Worm (Caenorhabditis elegans): ENCODE data around the gene his-3.

DNA sequence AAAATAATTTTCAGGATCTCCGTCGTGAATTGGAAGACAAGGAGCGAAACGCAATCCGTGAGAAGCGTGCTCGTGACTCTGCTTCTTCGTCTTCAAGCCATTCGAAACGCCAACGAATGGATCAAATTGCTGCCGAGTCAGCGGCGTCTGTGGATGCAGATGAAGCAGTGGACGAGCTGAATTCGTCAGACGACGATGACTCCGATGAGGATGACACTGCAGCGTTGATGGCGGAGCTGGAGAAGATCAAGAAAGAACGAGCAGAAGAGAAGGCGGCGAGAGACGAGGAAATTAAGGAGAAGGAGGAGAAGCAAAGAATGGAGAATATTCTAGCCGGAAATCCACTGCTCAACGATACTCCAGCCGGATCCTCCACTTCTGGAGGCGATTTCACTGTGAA is 17.0 kb upstream of the his-3 start:
- TF ChIP-seq snpc-1.2 (GFP tag; IDR thresholded peaks at IDR 0.05) (no peak), dpl-1 (GFP tag; optimal IDR thresholded peaks at IDR 0.05) (no peak), lin-39 (tag; optimal IDR thresholded peaks at IDR 0.05) (no peak), daf-12 (tag; optimal IDR thresholded peaks at IDR 0.05) (no peak), nhr-11 (tag; optimal IDR thresholded peaks at IDR 0.05) (no peak), lim-7 (GFP tag; IDR thresholded peaks at IDR 0.05) (no peak), mdl-1 (tag; optimal IDR thresholded peaks at IDR 0.05) (no peak), snpc-4 (tag; optimal IDR thresholded peaks at IDR 0.05) (no peak), zag-1 (tag; optimal IDR thresholded peaks at IDR 0.05) (no peak), nhr-77 (tag; optimal IDR thresholded peaks at IDR 0.05) (no peak)
